Worm (Caenorhabditis elegans) whole organism, L1 larva: ENCODE measurements around the gene C16A11.3.
A peak's percentile ranks its signal among the peaks of the same experiment; 100 is the strongest.

ENCODE experiments used
- aha-1 ChIP-seq: fragments of 150-350 bp; optimal IDR thresholded peaks from 2 replicates; lab custom pipeline; 2014; ENCODE audit warnings: missing biosample characterization, missing genetic modification characterization
- ama-1 ChIP-seq: fragments of 150-350 bp; optimal IDR thresholded peaks from 2 replicates; lab custom pipeline; 2014
- fos-1 ChIP-seq: fragments of 150-350 bp; optimal IDR thresholded peaks from 2 replicates; lab custom pipeline; 2014; ENCODE audit warnings: missing biosample characterization, missing genetic modification characterization
- isw-1 ChIP-seq: fragments of 200-800 bp; sonication (Bioruptor generic); IDR thresholded peaks from 2 replicates; pipeline ENCODE4 v1.3.6; 2022; ENCODE audit warnings: missing genetic modification characterization, missing compliant biosample characterization
- lin-39 ChIP-seq: fragments of 150-350 bp; optimal IDR thresholded peaks from 2 replicates; lab custom pipeline; 2014; ENCODE audit warnings: missing biosample characterization, missing genetic modification reagents, missing genetic modification characterization
- mdl-1 ChIP-seq, 2 experiments: fragments of 150-350 bp; optimal IDR thresholded peaks; 2 replicates each; lab custom pipeline; 2014 to 2017; ENCODE audit warnings: missing biosample characterization in 2 of 2, missing genetic modification characterization in 2 of 2, inconsistent platforms in 1 of 2
- snu-23 ChIP-seq: sonication (generic microtip); optimal IDR thresholded peaks from 2 replicates; lab custom pipeline; 2016; ENCODE audit warnings: missing genetic modification characterization, missing compliant biosample characterization
- sup-37 ChIP-seq: fragments of 200-800 bp; sonication (Bioruptor generic); optimal IDR thresholded peaks from 2 replicates; lab custom pipeline; 2018; ENCODE audit warnings: mild to moderate bottlenecking, missing genetic modification characterization, missing compliant biosample characterization
- tbx-2 ChIP-seq: sonication (generic microtip); optimal IDR thresholded peaks from 2 replicates; lab custom pipeline; 2016; ENCODE audit warnings: missing genetic modification characterization, missing compliant biosample characterization

DNA sequence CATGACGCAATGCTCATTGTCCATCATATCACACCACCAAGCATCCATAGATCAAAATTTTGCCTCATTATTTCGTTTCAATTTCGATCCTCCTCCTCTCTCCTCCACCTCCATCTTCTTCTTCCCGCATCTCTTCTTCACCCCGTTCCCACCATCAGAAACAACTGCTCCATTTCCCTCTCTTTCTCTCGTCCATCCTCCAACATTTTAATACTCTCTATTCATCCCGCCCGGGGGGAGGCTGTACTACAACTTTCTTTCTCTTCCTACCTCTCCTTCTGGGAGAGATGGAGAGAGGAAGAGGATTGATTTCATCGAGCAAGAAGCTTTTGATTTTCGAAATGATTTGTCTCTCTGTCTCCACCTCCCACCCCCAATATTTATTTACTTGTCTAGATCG, 45.4 kb upstream of the C16A11.3 start:
- TF ChIP-seq mdl-1 (tag; optimal IDR thresholded peaks at IDR 0.05; lab: Kevin White, UChicago) (no peak), lin-39 (tag; lab: Kevin White, UChicago) (no peak), isw-1 (GFP tag; lab: Robert Waterston, UW) (no peak), fos-1 (tag; lab: Kevin White, UChicago) (no peak), sup-37 (GFP tag; lab: Kevin White, UChicago) (no peak), aha-1 (tag; lab: Kevin White, UChicago) (no peak), snu-23 (GFP tag; lab: Kevin White, UChicago) (peak; percentile 32), tbx-2 (tag; lab: Kevin White, UChicago) (no peak), ama-1 (lab: Kevin White, UChicago) (no peak)
